Worm (Caenorhabditis elegans) whole organism, L4/young adult: ENCODE data around the gene sri-38.

Source experiments
- W03F9.2 ChIP-seq: fragments of 150-350 bp; optimal IDR thresholded peaks from 2 replicates; lab custom pipeline; 2014; ENCODE audit warnings: missing biosample characterization, missing genetic modification characterization
- dao-5 ChIP-seq: sonication (generic microtip); optimal IDR thresholded peaks from 2 replicates; lab custom pipeline; 2016; ENCODE audit warnings: missing genotype, missing genetic modification characterization, moderate library complexity, missing compliant biosample characterization
- him-1 ChIP-seq: sonication (generic microtip); optimal IDR thresholded peaks from 2 replicates; lab custom pipeline; 2016; ENCODE audit warnings: missing genotype, missing genetic modification reagents, missing genetic modification characterization, missing compliant biosample characterization

DNA sequence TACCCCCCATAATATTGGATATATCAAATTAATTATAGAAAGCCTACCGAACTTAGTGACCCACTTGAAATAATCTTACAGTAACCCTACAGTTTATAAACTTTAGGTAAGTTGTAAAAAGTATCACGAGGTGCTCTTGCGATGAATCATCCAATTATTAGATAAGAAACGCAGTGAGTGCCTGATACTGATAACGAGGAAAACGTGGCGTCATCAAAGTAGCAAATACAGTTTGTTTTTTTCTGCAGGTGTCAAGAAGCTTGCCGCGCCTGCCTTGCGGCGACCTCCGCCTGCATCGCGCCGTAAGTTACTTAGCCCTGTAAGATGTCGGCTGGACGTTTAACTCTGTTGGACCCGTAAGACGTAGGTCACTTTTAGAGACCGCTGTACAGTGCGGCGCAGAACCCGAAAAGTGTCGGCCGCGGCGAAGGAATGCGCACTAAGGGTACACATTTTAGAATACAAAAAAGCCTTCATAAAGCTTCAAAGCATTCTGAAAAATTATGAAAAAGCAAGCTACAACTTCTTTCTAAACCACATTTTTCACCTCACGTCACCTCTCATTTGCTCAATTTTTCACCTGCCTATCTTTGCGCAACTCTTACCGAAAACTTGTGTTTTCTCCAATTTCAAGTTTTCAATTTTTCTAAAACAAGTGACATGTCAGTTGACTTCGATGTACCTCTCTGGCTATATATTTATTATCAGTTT, at the start of gene sri-38:
- no peak for TF ChIP-seq dao-5 (tag; lab: Kevin White, UChicago)
- no peak for TF ChIP-seq W03F9.2 (tag; lab: Kevin White, UChicago)
- TF ChIP-seq him-1 (tag; lab: Kevin White, UChicago), result no peak
